Fruit fly (Drosophila melanogaster) whole organism: ENCODE measurements around the gene CG7083.

Experiments used
- psq ChIP-seq: fragments of >200 bp; optimal IDR thresholded peaks from 2 replicates; lab custom pipeline; 2017
- usp ChIP-seq: fragments of >200 bp; optimal IDR thresholded peaks from 2 replicates; lab custom pipeline; 2017; ENCODE audit warnings: missing biosample characterization, missing genetic modification characterization, mixed read lengths

- TF ChIP-seq usp (no peak), psq (no peak)
These were observed 15.0 kb upstream of the CG7083 start, which contains the start of gene CG34461 for dm6 chr3L:8325559-8325958.
